Fruit fly (Drosophila melanogaster) whole organism, embryonic: ENCODE results near the gene CG43248.
A peak's percentile ranks its signal among the peaks of the same experiment; 100 is the strongest.

ENCODE experiments used
- Abd-B ChIP-seq: fragments of 200-800 bp; sonication (Bioruptor generic); optimal IDR thresholded peaks from 2 replicates; lab custom pipeline; 2018; ENCODE audit warnings: missing biosample characterization, mild to moderate bottlenecking, missing genetic modification characterization, moderate library complexity
- Asciz ChIP-seq: fragments of 200-800 bp; sonication (Bioruptor generic); optimal IDR thresholded peaks from 2 replicates; lab custom pipeline; 2017; ENCODE audit warnings: missing biosample characterization, mild to moderate bottlenecking, missing genetic modification characterization, missing genetic modification reagents
- B-H2 ChIP-seq: fragments of 200-800 bp; sonication (Bioruptor generic); optimal IDR thresholded peaks from 2 replicates; lab custom pipeline; 2018; ENCODE audit warnings: missing biosample characterization, mild to moderate bottlenecking, missing genetic modification characterization
- CG10431 ChIP-seq: fragments of 200-800 bp; sonication (Bioruptor generic); optimal IDR thresholded peaks from 3 replicates; lab custom pipeline; 2018; ENCODE audit warnings: missing biosample characterization, mild to moderate bottlenecking, missing genetic modification characterization
- CG11093 ChIP-seq: fragments of 200-800 bp; sonication (Bioruptor generic); IDR thresholded peaks from 3 replicates; pipeline ENCODE4 v1.3.6; 2022; ENCODE audit warnings: missing biosample characterization, missing genetic modification characterization
- CG12659 ChIP-seq: fragments of 200-800 bp; sonication (Bioruptor generic); optimal IDR thresholded peaks from 3 replicates; lab custom pipeline; 2017; ENCODE audit warnings: mild to moderate bottlenecking, missing biosample characterization, missing genetic modification reagents, missing genetic modification characterization
- CG13296 ChIP-seq: fragments of 200-800 bp; sonication (Bioruptor generic); optimal IDR thresholded peaks from 3 replicates; lab custom pipeline; 2018; ENCODE audit warnings: missing biosample characterization, mild to moderate bottlenecking, missing genetic modification characterization
- CG15269 ChIP-seq: fragments of 200-800 bp; sonication (Bioruptor generic); optimal IDR thresholded peaks from 2 replicates; lab custom pipeline; 2018; ENCODE audit warnings: missing biosample characterization, mild to moderate bottlenecking, missing genetic modification characterization, moderate library complexity
- CG17802 ChIP-seq: fragments of 200-800 bp; sonication (Bioruptor generic); optimal IDR thresholded peaks from 2 replicates; lab custom pipeline; 2018; ENCODE audit warnings: missing biosample characterization, mild to moderate bottlenecking, missing genetic modification characterization, moderate library complexity
- CG18262 ChIP-seq: fragments of 200-800 bp; optimal IDR thresholded peaks from 3 replicates; lab custom pipeline; 2019; ENCODE audit warnings: missing biosample characterization, mild to moderate bottlenecking, missing genetic modification characterization, moderate library complexity
- CG2120 ChIP-seq: fragments of 200-800 bp; sonication (Bioruptor generic); optimal IDR thresholded peaks from 3 replicates; lab custom pipeline; 2016; ENCODE audit warnings: missing biosample characterization, missing genetic modification characterization
- CG30431 ChIP-seq: fragments of 200-800 bp; sonication (Bioruptor generic); optimal IDR thresholded peaks from 2 replicates; lab custom pipeline; 2017; ENCODE audit warnings: missing biosample characterization, missing genetic modification characterization
- CG32532 ChIP-seq: fragments of 200-800 bp; sonication (Bioruptor generic); IDR thresholded peaks from 2 replicates; pipeline ENCODE4 v1.3.6; 2022; ENCODE audit warnings: missing biosample characterization, missing genetic modification characterization
- CG3281 ChIP-seq: fragments of 200-800 bp; sonication (Bioruptor generic); optimal IDR thresholded peaks from 3 replicates; lab custom pipeline; 2017; ENCODE audit warnings: missing biosample characterization, mild to moderate bottlenecking, missing genetic modification characterization
- CG3995 ChIP-seq: fragments of 200-800 bp; sonication (Bioruptor generic); optimal IDR thresholded peaks from 3 replicates; lab custom pipeline; 2016; ENCODE audit warnings: missing biosample characterization, missing genetic modification characterization
- CG4854 ChIP-seq: fragments of 200-800 bp; sonication (Bioruptor generic); optimal IDR thresholded peaks from 2 replicates; lab custom pipeline; 2016; ENCODE audit warnings: missing biosample characterization, missing genetic modification characterization, inconsistent platforms
- CG8089 ChIP-seq: fragments of 200-800 bp; sonication (Bioruptor generic); optimal IDR thresholded peaks from 3 replicates; lab custom pipeline; 2016; ENCODE audit warnings: missing biosample characterization, missing genetic modification characterization
- CTCF ChIP-seq: fragments of 200-800 bp; sonication (Bioruptor generic); optimal IDR thresholded peaks from 2 replicates; lab custom pipeline; 2017; ENCODE audit warnings: missing biosample characterization, mild to moderate bottlenecking, missing genetic modification characterization, moderate library complexity
- E2f1 ChIP-seq: fragments of 200-800 bp; sonication (Bioruptor generic); IDR thresholded peaks from 2 replicates; pipeline ENCODE4 v1.3.6; 2022; ENCODE audit warnings: missing biosample characterization, missing genetic modification characterization
- Eip74EF ChIP-seq, 2 experiments: fragments of 200-800 bp in 1 of 2; fragments of >200 bp in 1 of 2; sonication (Bioruptor generic) in 1 of 2; optimal IDR thresholded peaks; 2 replicates each; lab custom pipeline; 2017 to 2019; ENCODE audit warnings: missing biosample characterization in 2 of 2, missing genetic modification characterization in 2 of 2, mild to moderate bottlenecking in 1 of 2, moderate library complexity in 1 of 2
- Ets65A ChIP-seq: fragments of 200-800 bp; sonication (Bioruptor generic); peaks from one replicate; lab custom pipeline; 2016; ENCODE audit warnings: missing biosample characterization, missing genetic modification characterization
- Jarid2 ChIP-seq: fragments of 200-800 bp; sonication (Bioruptor generic); optimal IDR thresholded peaks from 3 replicates; lab custom pipeline; 2017; ENCODE audit warnings: mild to moderate bottlenecking, missing biosample characterization, missing genetic modification reagents, missing genetic modification characterization
- Max ChIP-seq: fragments of 200-800 bp; sonication (Bioruptor generic); optimal IDR thresholded peaks from 2 replicates; lab custom pipeline; 2016; ENCODE audit warnings: missing biosample characterization, mild to moderate bottlenecking, missing genetic modification characterization
- Med ChIP-seq: fragments of 200-800 bp; sonication (Bioruptor generic); peaks from one replicate; lab custom pipeline; 2016; ENCODE audit warnings: missing biosample characterization, missing genetic modification characterization, mild to moderate bottlenecking, inconsistent platforms, moderate library complexity
- Neu2 ChIP-seq: fragments of 200-800 bp; sonication (Bioruptor generic); optimal IDR thresholded peaks from 3 replicates; lab custom pipeline; 2016; ENCODE audit warnings: missing biosample characterization, missing genetic modification characterization, borderline replicate concordance
- Ravus ChIP-seq: fragments of 200-800 bp; sonication (Bioruptor generic); IDR thresholded peaks from 2 replicates; pipeline ENCODE4 v1.3.6; 2022; ENCODE audit warnings: missing biosample characterization, missing genetic modification characterization
- Xbp1 ChIP-seq: fragments of 200-800 bp; sonication (Bioruptor generic); optimal IDR thresholded peaks from 3 replicates; lab custom pipeline; 2016; ENCODE audit warnings: missing biosample characterization, mild to moderate bottlenecking, missing genetic modification characterization
- al ChIP-seq: fragments of 200-800 bp; sonication (Bioruptor generic); IDR thresholded peaks from 2 replicates; pipeline ENCODE4 v1.3.6; 2022; ENCODE audit warnings: missing biosample characterization, missing genetic modification characterization
- bcd ChIP-seq: fragments of 200-800 bp; sonication (Bioruptor generic); optimal IDR thresholded peaks from 2 replicates; lab custom pipeline; 2017; ENCODE audit warnings: missing biosample characterization, mild to moderate bottlenecking, missing genetic modification characterization
- cas ChIP-seq: fragments of 200-800 bp; sonication (Bioruptor generic); IDR thresholded peaks from 2 replicates; pipeline ENCODE4 v1.3.6; 2022; ENCODE audit warnings: missing biosample characterization, missing genetic modification characterization
- crc ChIP-seq: fragments of 200-800 bp; sonication (Bioruptor generic); optimal IDR thresholded peaks from 2 replicates; lab custom pipeline; 2016; ENCODE audit warnings: missing biosample characterization, missing genetic modification characterization
- disco-r ChIP-seq: fragments of 200-800 bp; sonication (Bioruptor generic); optimal IDR thresholded peaks from 2 replicates; lab custom pipeline; 2016; ENCODE audit warnings: missing biosample characterization, missing genetic modification characterization
- dmrt11E ChIP-seq: fragments of 200-800 bp; sonication (Bioruptor generic); optimal IDR thresholded peaks from 3 replicates; lab custom pipeline; 2018; ENCODE audit warnings: missing biosample characterization, mild to moderate bottlenecking, missing genetic modification characterization, moderate library complexity
- dmrt99B ChIP-seq: fragments of 200-800 bp; sonication (Bioruptor generic); optimal IDR thresholded peaks from 2 replicates; lab custom pipeline; 2018; ENCODE audit warnings: missing biosample characterization, mild to moderate bottlenecking, missing genetic modification characterization, moderate library complexity
- ewg ChIP-seq: fragments of 200-800 bp; sonication (Bioruptor generic); optimal IDR thresholded peaks from 3 replicates; lab custom pipeline; 2017; ENCODE audit warnings: mild to moderate bottlenecking, missing biosample characterization, missing genetic modification reagents, missing genetic modification characterization
- gem ChIP-seq: fragments of 200-800 bp; sonication (Bioruptor generic); optimal IDR thresholded peaks from 2 replicates; lab custom pipeline; 2019; ENCODE audit warnings: missing biosample characterization, mild to moderate bottlenecking, missing genetic modification characterization, moderate library complexity
- hbn ChIP-seq: fragments of 200-800 bp; sonication (Bioruptor generic); IDR thresholded peaks from 2 replicates; pipeline ENCODE4 v1.3.6; 2022; ENCODE audit warnings: missing biosample characterization, missing genetic modification characterization; ENCODE audit not compliant: partially characterized antibody
- her ChIP-seq: fragments of 200-800 bp; sonication (Bioruptor generic); optimal IDR thresholded peaks from 2 replicates; lab custom pipeline; 2016; ENCODE audit warnings: missing biosample characterization, missing genetic modification characterization
- hkb ChIP-seq, 2 experiments: fragments of 200-800 bp in 1 of 2; fragments of >200 bp in 1 of 2; sonication (Bioruptor generic) in 1 of 2; IDR thresholded peaks in 1 of 2; optimal IDR thresholded peaks in 1 of 2; 2 replicates each; pipeline versions ENCODE4 v1.3.6 to Lab custom; 2017 to 2022; ENCODE audit warnings: missing biosample characterization in 1 of 2, missing genetic modification characterization in 1 of 2
- jing ChIP-seq: fragments of 200-800 bp; sonication (Bioruptor generic); optimal IDR thresholded peaks from 2 replicates; lab custom pipeline; 2018; ENCODE audit warnings: missing biosample characterization, mild to moderate bottlenecking, missing genetic modification characterization
- ken ChIP-seq: fragments of 200-800 bp; sonication (Bioruptor generic); IDR thresholded peaks from 3 replicates; pipeline ENCODE4 v1.3.6; 2022; ENCODE audit warnings: missing biosample characterization, missing genetic modification characterization
- lbe ChIP-seq: fragments of 200-800 bp; sonication (Bioruptor generic); optimal IDR thresholded peaks from 2 replicates; lab custom pipeline; 2016; ENCODE audit warnings: missing biosample characterization, mild to moderate bottlenecking, missing genetic modification characterization
- lov ChIP-seq, 2 experiments: fragments of 200-800 bp in 1 of 2; fragments of >200 bp in 1 of 2; sonication (Bioruptor generic) in 1 of 2; IDR thresholded peaks in 1 of 2; optimal IDR thresholded peaks in 1 of 2; 2 replicates in 1 of 2; 3 replicates in 1 of 2; pipeline versions ENCODE4 v1.3.6 to Lab custom; 2017 to 2022; ENCODE audit warnings: missing biosample characterization in 1 of 2, missing genetic modification characterization in 1 of 2
- mam ChIP-seq: fragments of 200-800 bp; sonication (Bioruptor generic); optimal IDR thresholded peaks from 3 replicates; lab custom pipeline; 2016; ENCODE audit warnings: missing biosample characterization, missing genetic modification characterization
- odd ChIP-seq: fragments of 200-800 bp; sonication (Bioruptor generic); optimal IDR thresholded peaks from 2 replicates; lab custom pipeline; 2017; ENCODE audit warnings: missing biosample characterization, mild to moderate bottlenecking, missing genetic modification characterization
- slou ChIP-seq: fragments of 200-800 bp; sonication (Bioruptor generic); optimal IDR thresholded peaks from 3 replicates; lab custom pipeline; 2016; ENCODE audit warnings: missing biosample characterization, missing genetic modification characterization
- toy ChIP-seq: fragments of 200-800 bp; sonication (Bioruptor generic); IDR thresholded peaks from 2 replicates; pipeline ENCODE4 v1.3.6; 2022; ENCODE audit warnings: missing biosample characterization, missing genetic modification characterization
- trem ChIP-seq: fragments of 200-800 bp; optimal IDR thresholded peaks from 3 replicates; lab custom pipeline; 2019; ENCODE audit warnings: missing biosample characterization, mild to moderate bottlenecking, missing genetic modification characterization, moderate library complexity

Gene CG43248

dm6 chr3L:15533402-15534129 is 2.3 kb upstream of the CG43248 start (continued):
- TF ChIP-seq CG11093 (GFP tag; lab: Robert Waterston, UW) (0 out of 3 replicates have a peak, but pooled peaks have one; percentile 6), CG8089 (GFP tag; lab: Kevin White, UChicago) (peak; percentile 10), disco-r (GFP tag; lab: Kevin White, UChicago) (peak; percentile 9), hbn (GFP tag; lab: Robert Waterston, UW) (no peak), mam (GFP tag; lab: Kevin White, UChicago) (peak; percentile 52), CG4854 (GFP tag; lab: Kevin White, UChicago) (no peak), Neu2 (no peak), CG30431 (GFP tag; lab: Kevin White, UChicago) (no peak), lov (optimal IDR thresholded peaks at IDR 0.05; lab: Kevin White, UChicago) (no peak), lov (GFP tag; IDR thresholded peaks at IDR 0.05; lab: Robert Waterston, UW) (no peak), E2f1 (GFP tag; lab: Robert Waterston, UW) (0 out of 2 replicates have a peak, but pooled peaks have one; percentile 21), gem (peak; percentile 45), Xbp1 (peak; percentile 42), Med (peak; percentile 86), CG17802 (tag; lab: Kevin White, UChicago) (peak; percentile 46), CG13296 (GFP tag; lab: Kevin White, UChicago) (no peak), CG3281 (GFP tag; lab: Kevin White, UChicago) (peak; percentile 26), al (GFP tag; lab: Robert Waterston, UW) (peak; percentile 24; the same call in 1 of the 2 replicates), jing (GFP tag; lab: Kevin White, UChicago) (no peak), hkb (optimal IDR thresholded peaks at IDR 0.05; lab: Kevin White, UChicago) (no peak), hkb (GFP tag; IDR thresholded peaks at IDR 0.05; lab: Robert Waterston, UW) (peak; percentile 27; the same call in 1 of the 2 replicates), ken (GFP tag; lab: Robert Waterston, UW) (peak; percentile 35; the same call in 1 of the 3 replicates), Jarid2 (GFP tag; lab: Kevin White, UChicago) (no peak), crc (no peak), CG18262 (peak; percentile 30), odd (GFP tag; lab: Kevin White, UChicago) (no peak), CTCF (GFP tag; lab: Kevin White, UChicago) (no peak), trem (tag; lab: Kevin White, UChicago) (peak; percentile 8), lbe (GFP tag; lab: Kevin White, UChicago) (peak; percentile 87), Ravus (no peak), Ets65A (GFP tag; lab: Kevin White, UChicago) (peak; percentile 85), Max (peak; percentile 1), B-H2 (no peak), toy (GFP tag; lab: Robert Waterston, UW) (0 out of 2 replicates have a peak, but pooled peaks have one; percentile 17), cas (0 out of 2 replicates have a peak, but pooled peaks have one; percentile 5), bcd (GFP tag; lab: Kevin White, UChicago) (peak; percentile 28), CG12659 (GFP tag; lab: Kevin White, UChicago) (peak; percentile 31), CG2120 (GFP tag; lab: Kevin White, UChicago) (peak; percentile 30), ewg (GFP tag; lab: Kevin White, UChicago) (no peak), CG3995 (GFP tag; lab: Kevin White, UChicago) (peak; percentile 23), Eip74EF (GFP tag; optimal IDR thresholded peaks at IDR 0.05; lab: Kevin White, UChicago) (peak in 1 of 2 experiments; percentile 49), CG15269 (tag; lab: Kevin White, UChicago) (peak; percentile 28), dmrt99B (tag; lab: Kevin White, UChicago) (peak; percentile 81), CG10431 (GFP tag; lab: Kevin White, UChicago) (peak; percentile 74), Abd-B (peak; percentile 13), slou (no peak), CG32532 (GFP tag; lab: Robert Waterston, UW) (no peak; the same call in 1 of the 2 replicates), her (GFP tag; lab: Kevin White, UChicago) (peak; percentile 34), Asciz (peak; percentile 30), dmrt11E (tag; lab: Kevin White, UChicago) (peak; percentile 19)
